Worm (Caenorhabditis elegans) whole organism, L4/young adult: Measurements from ENCODE around the gene Y32B12B.2.

Source experiments
- W03F9.2 ChIP-seq: fragments of 150-350 bp; optimal IDR thresholded peaks from 2 replicates; lab custom pipeline; 2014; ENCODE audit warnings: missing biosample characterization, missing genetic modification characterization
- him-1 ChIP-seq: sonication (generic microtip); optimal IDR thresholded peaks from 2 replicates; lab custom pipeline; 2016; ENCODE audit warnings: missing genotype, missing genetic modification reagents, missing genetic modification characterization, missing compliant biosample characterization

ce11 chrV:16573168-16573567, 35.0 kb downstream of the Y32B12B.2 start, which contains the start of gene str-149:
- TF ChIP-seq him-1 (tag; lab: Kevin White, UChicago), result no peak
- no peak for TF ChIP-seq W03F9.2
